Worm (Caenorhabditis elegans): Measurements from ENCODE around the gene K02E10.7.

DNA sequence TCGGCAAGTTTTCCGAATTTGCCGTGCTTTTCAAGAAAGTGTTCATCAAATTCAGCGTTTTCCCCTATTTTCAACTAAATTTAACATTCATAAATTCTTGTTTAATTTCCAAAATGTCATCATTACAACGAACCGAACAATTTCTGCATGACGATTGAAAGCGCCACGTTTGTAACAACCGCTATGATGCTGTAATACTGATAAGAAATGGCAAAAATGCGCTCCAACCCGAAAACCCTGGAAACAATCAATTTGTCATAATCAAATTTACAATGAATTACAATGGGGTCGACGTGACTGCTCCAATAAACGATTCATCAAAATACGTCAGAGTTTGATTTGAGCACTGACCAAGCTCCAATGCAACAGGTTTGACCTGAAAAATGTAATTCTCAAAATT lies 36.3 kb upstream of the K02E10.7 start:
- no peak for TF ChIP-seq ztf-23 (GFP tag; IDR thresholded peaks at IDR 0.05)
- TF ChIP-seq ref-1 (GFP tag; conservative IDR thresholded peaks at IDR 0.05): no peak
- TF ChIP-seq flt-1 (GFP tag; IDR thresholded peaks at IDR 0.05): no peak
- TF ChIP-seq T22C8.4 (GFP tag; IDR thresholded peaks at IDR 0.05): no peak
- no peak for TF ChIP-seq klf-2 (GFP tag; conservative IDR thresholded peaks at IDR 0.05)
- no peak for TF ChIP-seq tab-1 (GFP tag; IDR thresholded peaks at IDR 0.05)
- no peak for TF ChIP-seq ztf-29 (GFP tag; IDR thresholded peaks at IDR 0.05)
- TF ChIP-seq cog-1 (tag; optimal IDR thresholded peaks at IDR 0.05): no peak

Data from whole organism, midembryonic.